Worm (Caenorhabditis elegans) whole organism, L1 larva: ENCODE measurements around the gene ZK470.4.

Experiments
- Y116A8C.19 ChIP-seq: sonication (generic microtip); optimal IDR thresholded peaks from 2 replicates; lab custom pipeline; 2016; ENCODE audit warnings: missing compliant biosample characterization, missing genetic modification characterization, borderline replicate concordance
- aha-1 ChIP-seq: fragments of 150-350 bp; optimal IDR thresholded peaks from 2 replicates; lab custom pipeline; 2014; ENCODE audit warnings: missing biosample characterization, missing genetic modification characterization
- ceh-63 ChIP-seq: fragments of 200-800 bp; sonication (Bioruptor generic); optimal IDR thresholded peaks from 2 replicates; lab custom pipeline; 2018; ENCODE audit warnings: mild to moderate bottlenecking, missing genetic modification characterization, missing compliant biosample characterization
- ceh-88 ChIP-seq: fragments of 200-800 bp; sonication (Bioruptor generic); IDR thresholded peaks from 2 replicates; pipeline ENCODE4 v1.3.6; 2022; ENCODE audit warnings: missing genetic modification characterization, missing compliant biosample characterization
- ces-1 ChIP-seq: fragments of 150-350 bp; optimal IDR thresholded peaks from 2 replicates; lab custom pipeline; 2014; ENCODE audit warnings: missing biosample characterization, missing genetic modification reagents, missing genetic modification characterization
- dsc-1 ChIP-seq: sonication (generic microtip); optimal IDR thresholded peaks from 2 replicates; lab custom pipeline; 2016; ENCODE audit warnings: mild to moderate bottlenecking, missing genetic modification characterization, missing compliant biosample characterization
- efl-1 ChIP-seq, 4 experiments: fragments of 150-350 bp; optimal IDR thresholded peaks in 3 of 4; peaks in 1 of 4; 1 replicate in 1 of 4; 2 replicates in 3 of 4; lab custom pipeline; 2014; ENCODE audit warnings: missing biosample characterization in 2 of 4, missing genetic modification characterization in 2 of 4, missing genetic modification reagents in 2 of 4
- egl-13 ChIP-seq: sonication (generic microtip); optimal IDR thresholded peaks from 2 replicates; lab custom pipeline; 2016; ENCODE audit warnings: missing genotype, missing genetic modification reagents, missing genetic modification characterization, missing compliant biosample characterization
- elt-3 ChIP-seq, 6 experiments: fragments of 150-350 bp in 1 of 6; sonication (generic microtip); optimal IDR thresholded peaks; 2 replicates each; lab custom pipeline; 2017 to 2018; ENCODE audit warnings: missing biosample characterization in 6 of 6, missing genetic modification characterization in 6 of 6, inconsistent platforms in 1 of 6
- fkh-10 ChIP-seq: sonication (generic microtip); optimal IDR thresholded peaks from 2 replicates; lab custom pipeline; 2017; ENCODE audit warnings: missing biosample characterization, missing genetic modification reagents, missing genetic modification characterization
- fkh-4 ChIP-seq: sonication (generic microtip); optimal IDR thresholded peaks from 2 replicates; lab custom pipeline; 2016; ENCODE audit warnings: missing compliant biosample characterization, missing genetic modification characterization, borderline replicate concordance
- fkh-8 ChIP-seq: sonication (generic microtip); optimal IDR thresholded peaks from 2 replicates; lab custom pipeline; 2016; ENCODE audit warnings: mild to moderate bottlenecking, missing genetic modification characterization, missing compliant biosample characterization
- hlh-4 ChIP-seq: sonication (generic microtip); optimal IDR thresholded peaks from 2 replicates; lab custom pipeline; 2016; ENCODE audit warnings: mild to moderate bottlenecking, missing genetic modification characterization, missing compliant biosample characterization
- irx-1 ChIP-seq: sonication (generic microtip); optimal IDR thresholded peaks from 2 replicates; lab custom pipeline; 2016; ENCODE audit warnings: missing genetic modification characterization, missing compliant biosample characterization
- isw-1 ChIP-seq: fragments of 200-800 bp; sonication (Bioruptor generic); IDR thresholded peaks from 2 replicates; pipeline ENCODE4 v1.3.6; 2022; ENCODE audit warnings: missing genetic modification characterization, missing compliant biosample characterization
- lin-13 ChIP-seq: fragments of 150-350 bp; optimal IDR thresholded peaks from 2 replicates; lab custom pipeline; 2014; ENCODE audit warnings: missing biosample characterization, missing genetic modification reagents, missing genetic modification characterization
- lin-14 ChIP-seq: fragments of 200-800 bp; sonication (Bioruptor generic); optimal IDR thresholded peaks from 2 replicates; lab custom pipeline; 2018; ENCODE audit warnings: mild to moderate bottlenecking, missing genetic modification characterization, moderate library complexity, missing compliant biosample characterization
- mab-9 ChIP-seq: fragments of 200-800 bp; sonication (Bioruptor generic); IDR thresholded peaks from 2 replicates; pipeline ENCODE4 v1.3.6; 2022; ENCODE audit warnings: missing genetic modification reagents, missing genetic modification characterization, missing compliant biosample characterization
- mep-1 ChIP-seq: fragments of 150-350 bp; optimal IDR thresholded peaks from 2 replicates; lab custom pipeline; 2014; ENCODE audit warnings: missing biosample characterization, missing genetic modification characterization
- nhr-19 ChIP-seq: fragments of 200-800 bp; sonication (Bioruptor generic); conservative IDR thresholded peaks from 2 replicates; pipeline ENCODE4 v1.3.6; 2022; ENCODE audit warnings: missing genetic modification characterization, missing compliant biosample characterization
- nhr-237 ChIP-seq: fragments of 150-350 bp; optimal IDR thresholded peaks from 2 replicates; lab custom pipeline; 2014; ENCODE audit warnings: missing biosample characterization, missing genetic modification characterization
- nhr-85 ChIP-seq: sonication (generic microtip); peaks from one replicate; lab custom pipeline; 2016; ENCODE audit warnings: missing genetic modification characterization, inconsistent platforms, missing compliant biosample characterization
- nhr-90 ChIP-seq: sonication (generic microtip); optimal IDR thresholded peaks from 2 replicates; lab custom pipeline; 2016; ENCODE audit warnings: mild to moderate bottlenecking, missing genetic modification characterization, missing compliant biosample characterization; ENCODE audit not compliant: poor library complexity
- pqm-1 ChIP-seq: sonication (generic microtip); optimal IDR thresholded peaks from 3 replicates; lab custom pipeline; 2017; ENCODE audit warnings: missing biosample characterization, missing genetic modification characterization
- rnt-1 ChIP-seq: sonication (generic microtip); optimal IDR thresholded peaks from 2 replicates; lab custom pipeline; 2016; ENCODE audit warnings: mild to moderate bottlenecking, missing genetic modification characterization, moderate library complexity, missing compliant biosample characterization
- skn-1 ChIP-seq: fragments of 150-350 bp; optimal IDR thresholded peaks from 2 replicates; lab custom pipeline; 2014; ENCODE audit warnings: missing biosample characterization, missing genetic modification characterization
- snu-23 ChIP-seq: sonication (generic microtip); optimal IDR thresholded peaks from 2 replicates; lab custom pipeline; 2016; ENCODE audit warnings: missing genetic modification characterization, missing compliant biosample characterization
- sptf-1 ChIP-seq: fragments of 150-350 bp; optimal IDR thresholded peaks from 2 replicates; lab custom pipeline; 2014; ENCODE audit warnings: missing biosample characterization, missing genetic modification characterization
- sup-37 ChIP-seq: fragments of 200-800 bp; sonication (Bioruptor generic); optimal IDR thresholded peaks from 2 replicates; lab custom pipeline; 2018; ENCODE audit warnings: mild to moderate bottlenecking, missing genetic modification characterization, missing compliant biosample characterization
- tbx-2 ChIP-seq: sonication (generic microtip); optimal IDR thresholded peaks from 2 replicates; lab custom pipeline; 2016; ENCODE audit warnings: missing genetic modification characterization, missing compliant biosample characterization
- tlp-1 ChIP-seq: fragments of 150-350 bp; optimal IDR thresholded peaks from 2 replicates; lab custom pipeline; 2014; ENCODE audit warnings: missing biosample characterization, missing genetic modification characterization
- unc-30 ChIP-seq: sonication (generic microtip); optimal IDR thresholded peaks from 2 replicates; lab custom pipeline; 2017; ENCODE audit warnings: missing biosample characterization, missing genetic modification characterization
- unc-86 ChIP-seq: sonication (generic microtip); optimal IDR thresholded peaks from 2 replicates; lab custom pipeline; 2016; ENCODE audit warnings: missing genetic modification characterization, missing compliant biosample characterization
- xbp-1 ChIP-seq: sonication (generic microtip); optimal IDR thresholded peaks from 2 replicates; lab custom pipeline; 2016; ENCODE audit warnings: missing genetic modification characterization, missing compliant biosample characterization
- zag-1 ChIP-seq: fragments of 150-350 bp; optimal IDR thresholded peaks from 2 replicates; lab custom pipeline; 2014; ENCODE audit warnings: missing biosample characterization, missing genetic modification characterization
- zip-4 ChIP-seq: fragments of 200-800 bp; sonication (Bioruptor generic); optimal IDR thresholded peaks from 2 replicates; lab custom pipeline; 2018; ENCODE audit warnings: mild to moderate bottlenecking, missing genetic modification characterization, moderate library complexity, missing compliant biosample characterization
- ztf-11 ChIP-seq, 2 experiments: sonication (generic microtip); optimal IDR thresholded peaks; 2 replicates each; lab custom pipeline; 2016 to 2017; ENCODE audit warnings: missing genetic modification characterization in 2 of 2, missing biosample characterization in 1 of 2, missing compliant biosample characterization in 1 of 2

Gene ZK470.4

ce11 chrX:4131354-4131753, 8.2 kb downstream of the ZK470.4 start (continued):
- TF ChIP-seq sptf-1 (no peak), rnt-1 (tag; lab: Kevin White, UChicago) (peak; percentile 63), zip-4 (GFP tag; lab: Kevin White, UChicago) (no peak), Y116A8C.19 (tag; lab: Kevin White, UChicago) (no peak), tbx-2 (tag; lab: Kevin White, UChicago) (peak; percentile 17), zag-1 (tag; lab: Kevin White, UChicago) (no peak), skn-1 (tag; lab: Kevin White, UChicago) (no peak), ceh-63 (no peak), mab-9 (GFP tag; lab: Robert Waterston, UW) (no peak), xbp-1 (tag; lab: Kevin White, UChicago) (no peak), irx-1 (no peak), mep-1 (no peak), unc-30 (tag; lab: Kevin White, UChicago) (no peak), fkh-4 (tag; lab: Kevin White, UChicago) (no peak), tlp-1 (tag; lab: Kevin White, UChicago) (no peak), isw-1 (GFP tag; lab: Robert Waterston, UW) (no peak), nhr-19 (GFP tag; lab: Robert Waterston, UW) (peak; percentile 72), ces-1 (no peak), aha-1 (tag; lab: Kevin White, UChicago) (no peak), unc-86 (tag; lab: Kevin White, UChicago) (no peak), nhr-85 (tag; lab: Kevin White, UChicago) (no peak), dsc-1 (tag; lab: Kevin White, UChicago) (no peak), ceh-88 (GFP tag; lab: Robert Waterston, UW) (no peak), elt-3 (tag; optimal IDR thresholded peaks at IDR 0.05; lab: Kevin White, UChicago) (no peak), pqm-1 (tag; lab: Kevin White, UChicago) (no peak), hlh-4 (tag; lab: Kevin White, UChicago) (no peak), nhr-237 (tag; lab: Kevin White, UChicago) (no peak), snu-23 (peak; percentile 50), efl-1 (optimal IDR thresholded peaks at IDR 0.05; lab: Kevin White, UChicago) (no peak), efl-1 (GFP tag; optimal IDR thresholded peaks at IDR 0.05 in 1 of 2; lab: Kevin White, UChicago) (no peak), lin-13 (no peak), sup-37 (GFP tag; lab: Kevin White, UChicago) (no peak)

- TF ChIP-seq egl-13 (tag; lab: Kevin White, UChicago): no peak
- TF ChIP-seq hlh-4 (tag; lab: Kevin White, UChicago): no peak
These were observed 10.9 kb downstream of the ZK470.4 start for ce11 chrX:4128684-4129083.

ce11 chrX:4125165-4125803, 14.3 kb downstream of the ZK470.4 start:
- TF ChIP-seq nhr-85 (tag; lab: Kevin White, UChicago): peak; percentile 21
- TF ChIP-seq ceh-63: no peak
- TF ChIP-seq, all 84 proteins: peak for 1

DNA sequence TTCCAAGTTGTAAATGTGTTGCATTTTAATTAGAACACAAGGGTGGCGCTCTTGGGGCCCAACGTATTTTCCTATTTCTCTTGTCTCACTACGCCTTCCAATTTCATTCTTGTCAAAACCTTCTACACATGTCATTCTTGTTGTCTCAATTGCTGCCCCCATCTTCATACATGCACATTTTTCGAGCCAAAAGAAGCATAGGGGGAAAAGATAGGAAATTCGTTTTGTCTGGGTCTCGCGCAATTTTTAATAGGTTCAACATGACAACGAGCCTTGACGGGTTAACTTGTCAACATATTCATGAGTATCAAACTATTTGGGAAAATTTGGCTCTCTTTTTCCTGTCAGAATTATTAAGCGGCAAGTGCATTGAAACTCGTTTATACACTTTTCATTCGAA, 16.2 kb downstream of the ZK470.4 start:
- TF ChIP-seq nhr-90 (tag; lab: Kevin White, UChicago) (no peak), fkh-8 (tag; lab: Kevin White, UChicago) (peak; percentile 9), fkh-10 (GFP tag; lab: Kevin White, UChicago) (peak; percentile 13), unc-86 (tag; lab: Kevin White, UChicago) (peak; percentile 6), lin-14 (GFP tag; lab: Kevin White, UChicago) (peak; percentile 64), tbx-2 (tag; lab: Kevin White, UChicago) (peak; percentile 18), ztf-11 (tag; optimal IDR thresholded peaks at IDR 0.05; lab: Kevin White, UChicago) (no peak)
- TF ChIP-seq, all 84 proteins: peak for 5
